Worm (Caenorhabditis elegans) whole organism, L3 larva: ENCODE data around the gene nhr-243.

Experiments
- ceh-9 ChIP-seq: sonication (generic microtip); optimal IDR thresholded peaks from 2 replicates; lab custom pipeline; 2018; ENCODE audit warnings: missing biosample characterization, missing genetic modification characterization
- elt-2 ChIP-seq: sonication (generic microtip); optimal IDR thresholded peaks from 2 replicates; lab custom pipeline; 2016; ENCODE audit warnings: missing genetic modification reagents, mild to moderate bottlenecking, missing genetic modification characterization, missing compliant biosample characterization
- fos-1 ChIP-seq: fragments of 150-350 bp; optimal IDR thresholded peaks from 2 replicates; lab custom pipeline; 2014; ENCODE audit warnings: missing biosample characterization, missing genetic modification characterization
- nhr-23 ChIP-seq: fragments of 150-350 bp; optimal IDR thresholded peaks from 2 replicates; lab custom pipeline; 2014; ENCODE audit warnings: missing biosample characterization, missing genetic modification reagents, missing genetic modification characterization
- nhr-76 ChIP-seq: fragments of 150-350 bp; sonication (generic microtip); optimal IDR thresholded peaks from 5 replicates; lab custom pipeline; 2014; ENCODE audit warnings: missing biosample characterization, missing genetic modification characterization
- pha-4 ChIP-seq: fragments of 150-350 bp; optimal IDR thresholded peaks from 2 replicates; lab custom pipeline; 2014; ENCODE audit warnings: missing biosample characterization, missing genetic modification reagents, missing genetic modification characterization
- skn-1 ChIP-seq: fragments of 150-350 bp; optimal IDR thresholded peaks from 2 replicates; lab custom pipeline; 2014; ENCODE audit warnings: missing biosample characterization, missing genetic modification characterization
- tbx-2 ChIP-seq: sonication (generic microtip); optimal IDR thresholded peaks from 2 replicates; lab custom pipeline; 2016; ENCODE audit warnings: mild to moderate bottlenecking, missing genetic modification characterization, missing compliant biosample characterization
- ztf-11 ChIP-seq: fragments of 150-350 bp; optimal IDR thresholded peaks from 2 replicates; lab custom pipeline; 2014; ENCODE audit warnings: missing biosample characterization, missing genetic modification characterization

- no peak for TF ChIP-seq nhr-76 (tag; lab: Kevin White, UChicago)
- no peak for TF ChIP-seq fos-1 (tag; lab: Kevin White, UChicago)
- TF ChIP-seq ztf-11, result no peak
- TF ChIP-seq ceh-9 (tag; lab: Kevin White, UChicago), result no peak
- no peak for TF ChIP-seq nhr-23
- no peak for TF ChIP-seq tbx-2
- TF ChIP-seq pha-4, result no peak
- no peak for TF ChIP-seq elt-2 (tag; lab: Kevin White, UChicago)
- no peak for TF ChIP-seq skn-1 (tag; lab: Kevin White, UChicago)
Observed at ce11 chrV:18873833-18874232, 26.5 kb downstream of the nhr-243 start, which contains the start of gene ceh-51.
